Worm (Caenorhabditis elegans): Measurements from ENCODE around the gene unc-3.

The unc-3 gene

DNA sequence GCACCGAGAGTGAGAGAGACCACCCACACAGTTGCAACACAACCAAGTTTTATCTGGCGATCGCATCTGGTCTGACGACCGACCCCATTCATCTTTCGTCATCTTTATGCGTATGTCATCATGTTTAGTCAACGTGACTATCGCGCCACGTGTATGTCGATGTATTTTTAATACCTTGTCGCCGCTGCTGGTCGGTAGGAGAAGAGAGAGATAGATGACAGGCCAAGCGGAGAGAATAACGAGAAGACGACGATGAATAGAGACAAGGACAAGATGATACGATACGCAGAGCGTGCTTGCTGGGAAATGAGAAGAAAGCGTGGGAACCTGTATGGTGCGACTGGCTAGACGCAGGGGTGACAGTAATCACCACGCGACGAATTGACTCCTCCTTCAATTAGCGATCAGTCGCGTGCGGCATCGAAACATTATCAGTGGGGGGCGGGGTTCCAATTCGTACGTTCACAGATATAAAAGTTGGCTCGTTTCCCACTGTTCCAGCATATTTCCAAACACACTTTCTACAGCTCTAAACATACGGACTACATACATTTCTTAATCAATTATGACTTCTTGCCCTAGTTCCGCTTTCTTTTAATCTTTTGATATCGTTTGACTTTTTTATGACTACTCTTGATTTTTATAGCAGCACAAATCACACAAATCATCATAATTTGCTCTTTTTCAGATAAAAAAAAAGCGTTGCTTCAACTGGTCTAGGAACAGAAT, 17.1 kb downstream of the unc-3 start, which contains the start of gene tatn-1:
Gene tatn-1, plus strand, starts transcription at position 689 of the 729 bp plus-strand sequence.
- TF ChIP-seq unc-62 (GFP tag; optimal IDR thresholded peaks at IDR 0.05) = no peak

DNA sequence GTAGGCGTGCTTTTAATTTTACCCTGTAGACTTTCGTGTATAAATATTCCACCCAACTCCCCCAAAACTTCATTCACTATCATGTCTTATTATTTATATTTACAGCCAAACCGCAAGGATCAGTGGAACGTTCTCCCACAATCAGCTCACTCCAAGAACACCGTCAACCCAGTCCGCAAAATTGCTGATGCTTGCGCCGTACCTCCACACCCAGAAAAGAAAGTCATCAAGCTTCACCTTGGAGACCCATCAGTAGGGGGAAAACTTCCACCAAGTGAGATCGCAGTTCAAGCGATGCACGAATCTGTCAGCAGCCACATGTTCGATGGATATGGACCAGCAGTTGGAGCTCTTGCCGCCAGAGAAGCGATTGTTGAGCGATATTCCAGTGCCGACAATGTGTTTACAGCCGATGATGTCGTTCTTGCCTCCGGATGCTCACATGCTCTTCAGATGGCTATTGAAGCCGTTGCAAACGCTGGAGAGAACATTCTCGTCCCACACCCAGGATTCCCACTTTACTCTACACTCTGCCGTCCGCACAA, 17.9 kb downstream of the unc-3 start:
- TF ChIP-seq unc-62 (GFP tag; optimal IDR thresholded peaks at IDR 0.05) = no peak

DNA sequence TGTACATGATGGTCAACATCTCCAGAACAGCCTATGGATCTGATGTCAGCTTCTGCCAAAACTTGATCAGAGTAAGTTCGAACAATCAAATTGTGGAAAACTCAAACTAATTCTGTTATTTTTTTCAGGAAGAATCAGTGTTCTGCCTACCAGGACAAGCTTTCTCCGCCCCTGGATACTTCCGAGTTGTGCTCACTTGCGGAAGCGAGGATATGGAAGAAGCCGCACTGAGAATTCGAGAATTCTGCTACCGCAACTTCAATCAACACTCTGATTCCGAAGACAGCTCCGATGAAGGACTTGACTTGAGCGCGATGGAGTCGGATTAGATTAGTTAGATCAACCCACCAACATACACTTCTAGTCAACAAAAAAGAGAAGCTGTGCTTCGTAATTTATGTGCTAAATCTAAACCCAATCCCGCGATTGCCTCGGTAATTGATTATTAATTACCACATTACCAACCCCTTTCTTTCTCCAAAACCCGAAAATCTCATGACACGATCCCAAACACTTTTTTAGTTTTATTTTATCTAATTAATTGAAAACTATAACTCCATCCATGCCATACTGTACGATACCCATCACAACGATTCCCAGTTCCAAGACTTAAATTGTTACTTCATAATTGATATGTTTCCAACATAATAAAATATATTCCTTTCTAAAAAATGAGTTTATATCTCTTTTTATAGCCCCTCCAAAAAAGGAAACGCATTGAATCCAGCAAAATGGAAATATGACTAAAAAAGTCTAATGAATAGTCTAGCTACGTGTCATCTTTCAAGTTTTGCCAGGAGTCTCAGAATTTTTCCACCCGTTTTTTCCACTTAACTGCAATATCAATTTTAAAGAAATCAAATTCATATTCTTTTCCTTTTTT, 19.2 kb downstream of the unc-3 start:
- no peak for TF ChIP-seq unc-62 (GFP tag; optimal IDR thresholded peaks at IDR 0.05)

DNA sequence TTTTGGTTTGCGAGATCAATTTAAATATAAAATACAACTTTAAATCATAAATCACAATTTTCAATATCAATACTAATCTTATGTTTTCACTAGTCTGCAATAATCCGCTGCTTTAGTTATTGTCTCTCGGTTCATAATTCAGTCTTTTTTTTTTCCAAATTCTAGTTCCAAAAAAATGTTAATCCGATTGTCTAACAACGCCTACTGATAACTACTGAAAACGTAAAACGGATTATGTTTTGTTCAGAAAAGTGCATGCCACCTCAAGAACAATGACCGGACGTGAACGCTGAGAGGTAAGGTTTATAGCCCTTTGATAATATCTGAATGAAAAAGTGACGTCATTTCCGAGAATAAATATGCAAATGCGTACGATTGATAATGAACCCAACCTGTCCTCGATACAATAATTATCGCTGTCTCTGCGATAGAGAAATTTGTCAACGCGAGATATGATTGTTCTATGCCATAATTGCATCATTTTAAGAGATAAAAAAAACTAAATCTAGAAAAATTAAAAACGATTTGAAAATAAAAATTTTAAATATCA, 19.9 kb downstream of the unc-3 start, which contains the start of gene sprr-2:
Gene sprr-2, plus strand, starts transcription at position 248 of the 550 bp plus-strand sequence.
- TF ChIP-seq unc-62 (GFP tag; optimal IDR thresholded peaks at IDR 0.05) = no peak

DNA sequence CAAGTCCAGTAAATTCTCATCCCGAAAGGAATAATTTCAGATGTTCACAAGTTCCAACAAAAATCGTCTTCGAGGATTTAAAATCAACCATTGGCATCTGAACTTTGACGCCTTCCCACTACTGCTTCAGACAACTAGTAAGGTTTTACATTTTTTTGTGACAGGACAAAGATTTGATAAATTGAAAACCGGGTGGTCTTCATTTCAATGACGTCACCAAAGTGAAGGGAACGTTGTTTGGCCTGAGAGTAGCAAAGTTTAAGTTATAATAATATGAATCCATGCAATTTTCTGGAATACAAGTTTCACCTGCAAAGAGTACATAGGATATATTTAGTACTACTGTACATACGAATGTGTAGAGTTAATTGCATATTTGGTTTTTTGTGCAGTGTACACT, 20.8 kb downstream of the unc-3 start:
- TF ChIP-seq unc-62 (GFP tag; optimal IDR thresholded peaks at IDR 0.05) = no peak

DNA sequence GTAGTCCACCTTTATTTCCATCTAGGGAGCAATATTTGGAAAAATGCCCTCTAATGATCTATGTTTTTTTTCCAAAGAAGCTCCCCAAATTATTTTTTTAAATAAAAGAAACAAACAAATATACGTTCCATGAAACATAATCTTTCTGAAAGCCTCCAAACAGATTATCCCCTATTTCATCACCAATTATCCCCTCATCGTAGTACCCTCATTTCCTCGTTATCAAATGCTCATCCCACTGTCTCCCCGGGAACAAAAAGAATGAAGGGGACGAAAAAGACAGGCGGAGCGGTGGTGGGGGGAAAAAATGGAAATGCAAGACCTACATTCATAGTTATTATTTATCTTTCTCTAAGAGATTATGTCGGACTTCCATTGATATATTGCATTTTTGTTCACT, 24.1 kb downstream of the unc-3 start:
- no peak for TF ChIP-seq unc-62 (GFP tag; optimal IDR thresholded peaks at IDR 0.05)

DNA sequence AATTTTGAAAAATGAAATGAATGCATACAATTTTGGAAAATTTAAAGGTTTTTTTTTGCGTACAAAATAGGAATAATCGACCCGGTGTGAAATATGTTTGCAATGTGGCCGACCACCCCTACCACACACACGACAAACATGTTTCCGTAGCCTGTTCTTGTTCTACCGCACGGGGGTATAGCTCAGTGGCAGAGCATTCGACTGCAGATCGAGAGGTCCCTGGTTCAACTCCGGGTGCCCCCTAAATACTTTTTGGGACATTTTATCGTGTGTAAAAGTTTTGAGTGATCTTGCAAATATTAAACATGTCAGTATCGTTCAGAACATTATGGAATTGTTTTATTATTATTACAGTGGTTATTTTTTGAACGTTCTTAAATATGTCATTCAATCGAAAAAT, 31.4 kb downstream of the unc-3 start:
- TF ChIP-seq unc-62 (GFP tag; optimal IDR thresholded peaks at IDR 0.05) = no peak

DNA sequence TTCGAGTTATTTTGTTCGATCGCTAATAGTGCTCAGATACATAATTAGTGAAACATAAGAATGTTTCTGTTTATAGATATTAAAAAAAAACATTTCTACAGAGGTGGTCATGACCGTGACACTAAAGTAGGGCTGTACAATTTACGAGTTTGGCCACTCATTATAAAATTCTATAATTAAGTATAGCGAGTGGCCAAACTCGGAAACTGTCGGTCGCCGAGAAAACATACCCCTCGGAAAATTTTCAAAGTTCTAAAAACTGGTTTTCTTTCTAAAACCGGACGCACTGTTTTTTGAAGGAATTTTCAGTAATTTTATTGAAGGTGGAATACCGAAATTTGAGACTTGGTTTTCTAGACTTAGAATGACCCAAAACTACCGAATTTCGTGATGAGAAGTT, 32.4 kb downstream of the unc-3 start:
- TF ChIP-seq unc-62 (GFP tag; optimal IDR thresholded peaks at IDR 0.05) = no peak

DNA sequence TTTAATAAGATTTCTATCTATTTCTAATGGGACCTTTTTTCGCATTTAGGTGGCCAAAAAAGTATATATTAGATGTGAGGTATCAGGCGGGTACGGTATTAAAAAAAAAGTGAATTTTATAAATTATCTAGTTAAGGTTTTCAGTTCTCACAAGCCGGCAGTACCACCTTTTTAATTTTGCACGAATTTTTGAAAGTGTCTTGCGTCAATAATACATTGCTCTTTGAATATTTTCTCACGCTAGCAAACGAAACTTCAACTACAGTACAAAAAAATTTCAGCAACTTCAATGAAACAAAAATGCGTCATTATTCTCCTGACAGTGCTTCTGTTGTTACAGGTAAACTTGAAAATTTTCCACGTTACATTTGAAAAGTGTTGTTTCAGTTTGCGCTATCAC, 33.6 kb downstream of the unc-3 start, which contains the start of gene F42D1.4:
Gene F42D1.4, plus strand, starts transcription at position 301 of the 400 bp plus-strand sequence.
- no peak for TF ChIP-seq unc-62 (GFP tag; optimal IDR thresholded peaks at IDR 0.05)

DNA sequence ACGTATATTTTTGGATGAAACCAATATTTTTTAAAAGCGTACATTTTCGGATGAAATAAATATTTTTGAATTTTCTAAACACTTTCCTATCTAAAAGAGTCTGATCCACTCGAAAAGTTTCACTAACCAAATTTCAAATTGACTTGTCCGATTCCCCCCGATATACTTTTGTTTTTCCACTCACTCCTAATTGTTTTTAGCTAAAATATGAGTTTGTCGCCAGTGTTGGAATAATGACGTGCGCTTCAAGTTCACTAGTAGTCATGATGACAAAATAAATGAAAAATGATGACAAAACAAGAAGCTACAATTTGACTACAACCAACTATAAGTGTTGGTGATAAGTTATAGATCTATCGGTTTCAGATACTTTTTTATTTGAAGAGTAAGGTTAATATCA, 35.5 kb downstream of the unc-3 start:
- TF ChIP-seq unc-62 (GFP tag; optimal IDR thresholded peaks at IDR 0.05) = no peak

DNA sequence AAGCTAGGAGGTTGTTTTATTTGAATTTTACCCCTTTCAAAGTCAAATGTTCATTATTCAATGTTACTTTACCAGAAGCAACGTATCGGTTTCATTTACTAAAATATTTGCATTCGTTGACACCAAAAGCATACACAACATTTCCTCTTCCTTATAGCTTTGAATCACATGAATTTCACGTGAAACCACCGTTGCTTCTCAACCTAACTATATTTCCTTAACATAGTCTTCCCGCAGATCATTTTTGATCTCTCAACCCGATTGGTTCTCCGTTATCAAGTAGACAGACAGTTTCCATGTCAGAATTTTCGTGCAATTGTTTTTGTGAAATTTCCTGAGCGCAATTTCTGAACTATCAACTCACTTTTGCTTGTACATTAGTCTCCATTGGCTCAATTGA, 36.6 kb downstream of the unc-3 start:
- no peak for TF ChIP-seq unc-62 (GFP tag; optimal IDR thresholded peaks at IDR 0.05)

DNA sequence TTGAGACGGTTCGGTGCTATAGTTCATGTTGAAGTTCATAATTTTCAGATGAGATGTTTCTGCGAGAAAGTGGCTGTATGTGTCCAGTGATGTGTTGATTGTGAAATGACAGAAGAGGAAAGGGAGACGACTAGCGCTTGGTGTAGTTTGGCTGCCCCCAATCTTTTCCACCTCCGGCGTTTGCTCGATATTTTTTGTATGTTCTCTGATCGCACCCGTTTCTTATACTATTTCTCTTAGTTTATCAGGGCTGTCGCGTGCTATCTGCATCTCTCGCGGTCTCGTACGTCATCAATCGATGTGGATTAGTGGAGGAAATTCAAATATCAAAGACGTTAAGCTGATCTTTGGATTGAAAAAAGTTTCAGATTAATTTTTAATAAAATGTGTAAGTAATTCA, 37.4 kb downstream of the unc-3 start, which contains the start of gene atf-4:
Gene atf-4, minus strand, starts transcription at position 93 of the 400 bp plus-strand sequence.
- TF ChIP-seq unc-62 (GFP tag; optimal IDR thresholded peaks at IDR 0.05) = no peak

DNA sequence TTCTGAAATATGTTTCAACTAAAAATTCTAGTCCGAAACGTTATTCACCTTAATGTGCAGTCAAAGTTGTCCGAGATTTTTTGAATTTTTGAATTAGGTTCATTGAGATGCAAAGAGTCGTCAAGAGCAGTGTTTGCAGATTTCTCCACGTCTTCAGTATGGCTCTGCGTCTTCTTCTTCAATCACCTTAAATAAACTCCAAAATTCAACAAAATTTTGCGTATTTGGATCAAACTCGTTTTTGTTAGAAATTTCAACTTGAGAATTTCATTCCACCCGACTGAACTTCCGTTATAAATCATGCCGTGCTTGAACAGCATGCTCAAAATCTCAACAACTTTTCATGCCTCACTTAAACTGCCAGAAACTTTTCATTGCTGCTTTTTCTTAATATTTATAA, 38.7 kb downstream of the unc-3 start, which contains the start of gene T04C10.3:
Gene T04C10.3, plus strand, starts transcription at position 301 of the 400 bp plus-strand sequence.
- no peak for TF ChIP-seq unc-62 (GFP tag; optimal IDR thresholded peaks at IDR 0.05)

DNA sequence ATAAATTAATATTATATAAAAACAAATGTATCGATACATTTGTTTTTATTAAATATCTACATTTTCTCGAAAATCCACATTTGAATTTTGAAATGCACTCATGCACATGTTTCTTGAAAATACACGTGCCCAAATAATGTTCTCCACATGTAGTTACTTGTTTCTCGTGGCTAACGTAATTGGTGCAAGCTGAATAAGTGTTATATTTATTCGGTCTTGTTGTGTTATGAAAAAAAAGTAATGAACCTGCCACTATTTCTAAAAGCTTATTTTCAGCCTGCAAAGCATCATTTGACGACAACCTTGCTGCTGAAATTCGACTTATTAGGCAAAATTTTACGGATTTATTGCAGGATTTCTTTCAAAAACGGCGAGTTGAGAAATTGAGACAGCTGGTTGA, 40.1 kb downstream of the unc-3 start:
- TF ChIP-seq unc-62 (GFP tag; optimal IDR thresholded peaks at IDR 0.05) = no peak

DNA sequence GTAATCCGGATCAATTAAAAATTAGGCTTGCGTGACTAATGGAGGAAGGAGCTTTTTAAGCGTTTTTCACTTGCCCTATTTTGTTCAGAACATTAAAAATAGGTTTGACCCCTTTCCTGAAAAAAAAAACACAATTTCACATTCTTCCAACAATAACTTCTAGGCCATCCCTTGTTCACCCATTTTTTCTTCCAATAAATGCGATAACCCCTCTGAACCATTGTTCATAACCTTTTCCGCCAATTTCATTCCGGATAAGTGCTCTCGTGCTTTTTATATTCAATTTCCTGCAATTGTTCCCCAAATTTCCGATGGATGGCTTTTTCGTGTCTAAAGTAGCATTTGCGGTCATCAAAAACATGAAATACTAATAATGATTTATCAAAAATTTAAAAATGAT, 42.1 kb downstream of the unc-3 start:
- no peak for TF ChIP-seq unc-62 (GFP tag; optimal IDR thresholded peaks at IDR 0.05)

DNA sequence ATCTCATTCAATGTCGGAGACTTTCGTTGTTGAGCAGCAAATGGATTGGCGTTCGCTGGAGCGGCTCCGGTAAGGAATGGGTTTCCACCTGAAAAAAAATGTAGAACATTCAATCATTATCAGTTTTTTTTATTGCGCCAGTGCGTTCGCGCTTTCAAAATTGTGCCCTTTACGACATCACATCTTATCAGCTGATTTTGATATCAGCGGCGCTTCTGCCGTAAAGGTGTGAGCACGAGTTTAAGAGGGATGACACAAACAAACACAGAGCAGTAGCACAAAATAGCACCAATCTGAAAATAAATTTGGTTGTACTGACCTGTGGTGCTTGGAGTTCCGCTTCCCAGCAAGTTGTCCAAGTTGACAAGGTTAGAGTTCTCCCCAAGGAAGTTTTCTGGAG, 43.4 kb downstream of the unc-3 start:
- no peak for TF ChIP-seq unc-62 (GFP tag; optimal IDR thresholded peaks at IDR 0.05)

Measured in whole organism, dauer.